Fruit fly (Drosophila melanogaster) whole organism, pupa: Measurements from ENCODE around the gene CG6179.
A peak's percentile ranks its signal among the peaks of the same experiment; 100 is the strongest.

Experiments used
- CG10348 ChIP-seq: fragments of 200-800 bp; sonication (Bioruptor generic); IDR thresholded peaks from 2 replicates; pipeline ENCODE4 v1.3.6; 2022; ENCODE audit warnings: missing biosample characterization, missing genetic modification characterization
- CG12605 ChIP-seq: fragments of 200-800 bp; sonication (Bioruptor generic); IDR thresholded peaks from 2 replicates; pipeline ENCODE4 v1.3.6; 2022; ENCODE audit warnings: missing biosample characterization, missing genetic modification characterization
- CG13204 ChIP-seq: fragments of 200-800 bp; sonication (Bioruptor generic); optimal IDR thresholded peaks from 2 replicates; lab custom pipeline; 2018; ENCODE audit warnings: missing biosample characterization, mild to moderate bottlenecking, missing genetic modification characterization, moderate library complexity
- CG14655 ChIP-seq: fragments of 200-800 bp; sonication (Bioruptor generic); optimal IDR thresholded peaks from 3 replicates; lab custom pipeline; 2017; ENCODE audit warnings: mild to moderate bottlenecking, missing biosample characterization, missing genetic modification reagents, missing genetic modification characterization
- CG15710 ChIP-seq: fragments of 200-800 bp; sonication (Bioruptor generic); optimal IDR thresholded peaks from 2 replicates; lab custom pipeline; 2018; ENCODE audit warnings: missing biosample characterization, mild to moderate bottlenecking, missing genetic modification characterization, moderate library complexity
- CG17806 ChIP-seq: fragments of 200-800 bp; sonication (Bioruptor generic); optimal IDR thresholded peaks from 2 replicates; lab custom pipeline; 2018; ENCODE audit warnings: missing biosample characterization, mild to moderate bottlenecking, missing genetic modification characterization, moderate library complexity
- CG32121 ChIP-seq: fragments of 200-800 bp; sonication (Bioruptor generic); IDR thresholded peaks from 2 replicates; pipeline ENCODE4 v1.3.6; 2022; ENCODE audit warnings: missing biosample characterization, missing genetic modification characterization
- CG34367 ChIP-seq: fragments of 200-800 bp; sonication (Bioruptor generic); optimal IDR thresholded peaks from 2 replicates; lab custom pipeline; 2018; ENCODE audit warnings: missing biosample characterization, mild to moderate bottlenecking, missing genetic modification characterization
- CG4496 ChIP-seq: fragments of 200-800 bp; sonication (Bioruptor generic); IDR thresholded peaks from 3 replicates; pipeline ENCODE4 v1.3.6; 2022; ENCODE audit warnings: missing biosample characterization, missing genetic modification characterization
- CG8159 ChIP-seq: fragments of 200-800 bp; sonication (Bioruptor generic); optimal IDR thresholded peaks from 3 replicates; lab custom pipeline; 2018; ENCODE audit warnings: missing biosample characterization, mild to moderate bottlenecking, missing genetic modification characterization, moderate library complexity
- CG8301 ChIP-seq: fragments of 200-800 bp; sonication (Bioruptor generic); optimal IDR thresholded peaks from 2 replicates; lab custom pipeline; 2018; ENCODE audit warnings: missing biosample characterization, mild to moderate bottlenecking, missing genetic modification characterization
- CG9948 ChIP-seq: fragments of 200-800 bp; sonication (Bioruptor generic); optimal IDR thresholded peaks from 2 replicates; lab custom pipeline; 2018; ENCODE audit warnings: missing biosample characterization, mild to moderate bottlenecking, missing genetic modification characterization, moderate library complexity
- D1 ChIP-seq: fragments of 200-800 bp; sonication (Bioruptor generic); optimal IDR thresholded peaks from 2 replicates; lab custom pipeline; 2018; ENCODE audit warnings: missing biosample characterization, mild to moderate bottlenecking, missing genetic modification characterization, moderate library complexity
- EcR ChIP-seq: fragments of 200-800 bp; sonication (Bioruptor generic); optimal IDR thresholded peaks from 3 replicates; lab custom pipeline; 2019; ENCODE audit warnings: missing biosample characterization, missing genetic modification characterization, mild to moderate bottlenecking, moderate library complexity, missing genetic modification reagents
- Ets98B ChIP-seq: fragments of 200-800 bp; sonication (Bioruptor generic); IDR thresholded peaks from 2 replicates; pipeline ENCODE4 v1.3.6; 2022; ENCODE audit warnings: missing biosample characterization, missing genetic modification characterization
- Pif1A ChIP-seq: fragments of 200-800 bp; sonication (Bioruptor generic); optimal IDR thresholded peaks from 3 replicates; lab custom pipeline; 2016; ENCODE audit warnings: missing biosample characterization, missing genetic modification characterization
- Pif1B ChIP-seq: fragments of 200-800 bp; sonication (Bioruptor generic); optimal IDR thresholded peaks from 3 replicates; lab custom pipeline; 2016; ENCODE audit warnings: missing biosample characterization, missing genetic modification characterization
- fd96Ca ChIP-seq: fragments of 200-800 bp; sonication (Bioruptor generic); IDR thresholded peaks from 3 replicates; pipeline ENCODE4 v1.3.6; 2022; ENCODE audit warnings: missing biosample characterization, missing genetic modification characterization
- gl ChIP-seq: fragments of 200-800 bp; sonication (Bioruptor generic); optimal IDR thresholded peaks from 2 replicates; lab custom pipeline; 2018; ENCODE audit warnings: missing biosample characterization, mild to moderate bottlenecking, missing genetic modification characterization
- rn ChIP-seq: fragments of 200-800 bp; sonication (Bioruptor generic); IDR thresholded peaks from 2 replicates; pipeline ENCODE4 v1.3.6; 2022; ENCODE audit warnings: missing biosample characterization, missing genetic modification characterization

The CG6179 gene

DNA sequence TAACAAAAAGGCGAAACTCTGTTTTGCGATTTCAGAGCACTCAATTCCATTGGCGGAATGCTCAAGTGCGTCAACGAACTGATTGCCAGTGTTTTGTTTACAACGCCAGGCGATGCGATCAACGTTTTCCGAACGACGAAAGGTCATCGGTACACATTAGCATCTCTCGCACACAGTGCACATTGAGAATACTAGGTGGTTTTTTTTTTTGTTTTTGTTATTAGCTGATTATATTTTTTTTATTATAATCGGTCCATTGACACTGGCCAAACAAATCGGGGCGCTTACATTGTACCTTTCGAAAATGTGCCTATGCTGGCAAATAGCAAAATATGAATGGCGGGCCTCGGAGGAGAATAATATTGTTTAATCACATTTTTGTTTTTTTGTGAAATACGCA is 15.3 kb downstream of the CG6179 start:
- TF ChIP-seq EcR (GFP tag; lab: Kevin White, UChicago) (peak; percentile 75), CG34367 (no peak), CG8159 (tag; lab: Kevin White, UChicago) (no peak), fd96Ca (GFP tag; lab: Robert Waterston, UW) (no peak)
- TF ChIP-seq, all 21 proteins: peak for 1

- no peak for TF ChIP-seq CG8301 (tag; lab: Kevin White, UChicago)
- no peak for TF ChIP-seq CG17806 (tag; lab: Kevin White, UChicago)
- TF ChIP-seq gl: no peak
- TF ChIP-seq CG10348 (GFP tag; lab: Robert Waterston, UW): no peak
- TF ChIP-seq CG4496: no peak
- no peak for TF ChIP-seq CG9948
- no peak for TF ChIP-seq CG15710 (tag; lab: Kevin White, UChicago)
Observed at dm6 chrX:18399965-18400364, 20.1 kb downstream of the CG6179 start, which contains the start of gene CG34328. CG34328 (minus strand) TSS chrX:18400065.

DNA sequence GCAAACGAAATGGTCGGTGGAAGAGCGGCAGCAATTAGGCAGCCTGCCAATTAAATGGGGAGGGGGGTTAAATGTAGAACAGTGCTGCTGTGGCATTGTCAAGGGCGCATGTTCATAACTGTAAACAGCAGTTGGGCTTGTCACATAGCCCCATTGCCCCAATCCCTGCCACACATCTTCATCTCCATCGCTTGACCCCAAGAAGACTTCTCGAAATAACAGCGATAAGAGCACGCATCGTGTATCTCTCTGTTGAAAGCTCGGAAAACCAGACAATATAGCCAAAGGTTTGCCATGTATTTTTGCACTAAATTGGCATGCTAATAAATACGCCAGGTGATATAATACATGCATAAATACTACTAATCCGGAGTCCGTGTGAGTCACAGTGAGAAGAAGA is 22.7 kb downstream of the CG6179 start:
- TF ChIP-seq CG12605: no peak
- no peak for TF ChIP-seq CG32121
- no peak for TF ChIP-seq Pif1A (GFP tag; lab: Kevin White, UChicago)
- TF ChIP-seq Ets98B: no peak
- TF ChIP-seq gl: no peak

dm6 chrX:18404150-18404631 is 24.3 kb downstream of the CG6179 start:
- TF ChIP-seq Ets98B (0 out of 2 replicates have a peak, but pooled peaks have one; percentile 31), Pif1B (GFP tag; lab: Kevin White, UChicago) (no peak), rn (GFP tag; lab: Robert Waterston, UW) (no peak), EcR (GFP tag; lab: Kevin White, UChicago) (peak; percentile 59)
- TF ChIP-seq, all 21 proteins: peak for 2

- TF ChIP-seq CG8159 (tag; lab: Kevin White, UChicago): peak; percentile 15
- TF ChIP-seq rn (GFP tag; lab: Robert Waterston, UW): no peak
- TF ChIP-seq CG9948: peak; percentile 44
- peak; percentile 75 for TF ChIP-seq CG14655 (GFP tag; lab: Kevin White, UChicago)
- peak; percentile 35 for TF ChIP-seq EcR (GFP tag; lab: Kevin White, UChicago)
- peak; percentile 36; the same call in 1 of the 3 replicates for TF ChIP-seq CG4496
- no peak for TF ChIP-seq Pif1A (GFP tag; lab: Kevin White, UChicago)
- no peak for TF ChIP-seq CG10348 (GFP tag; lab: Robert Waterston, UW)
- peak; percentile 13 for TF ChIP-seq CG15710 (tag; lab: Kevin White, UChicago)
- peak; percentile 6 for TF ChIP-seq gl
- TF ChIP-seq CG8301 (tag; lab: Kevin White, UChicago): peak; percentile 51
- no peak for TF ChIP-seq CG13204 (GFP tag; lab: Kevin White, UChicago)
- TF ChIP-seq CG32121: 0 out of 2 replicates have a peak, but pooled peaks have one; percentile 8
- TF ChIP-seq CG12605: peak; percentile 61
Observed at dm6 chrX:18404632-18405238, 24.9 kb downstream of the CG6179 start.

dm6 chrX:18405567-18406059 is 25.7 kb downstream of the CG6179 start:
- peak; percentile 28; the same call in 1 of the 2 replicates for TF ChIP-seq CG10348 (GFP tag; lab: Robert Waterston, UW)
- peak; percentile 28 for TF ChIP-seq Pif1A (GFP tag; lab: Kevin White, UChicago)
- peak; percentile 62 for TF ChIP-seq fd96Ca (GFP tag; lab: Robert Waterston, UW)
- TF ChIP-seq CG12605: peak; percentile 42; the same call in 1 of the 2 replicates
- TF ChIP-seq Pif1B (GFP tag; lab: Kevin White, UChicago): peak; percentile 32
- TF ChIP-seq CG8159 (tag; lab: Kevin White, UChicago): peak; percentile 38
- TF ChIP-seq D1 (tag; lab: Kevin White, UChicago): no peak
- peak; percentile 60; the same call in 2 of the 3 replicates for TF ChIP-seq CG4496
- peak; percentile 71 for TF ChIP-seq CG14655 (GFP tag; lab: Kevin White, UChicago)
- no peak for TF ChIP-seq EcR (GFP tag; lab: Kevin White, UChicago)
- TF ChIP-seq CG8301 (tag; lab: Kevin White, UChicago): peak; percentile 55
- TF ChIP-seq gl: no peak
- TF ChIP-seq CG9948: peak; percentile 25
- peak; percentile 20 for TF ChIP-seq CG34367
- peak; percentile 67 for TF ChIP-seq CG32121
- peak; percentile 40; the same call in 1 of the 2 replicates for TF ChIP-seq Ets98B
- no peak for TF ChIP-seq rn (GFP tag; lab: Robert Waterston, UW)

- TF ChIP-seq CG34367 (no peak), rn (GFP tag; lab: Robert Waterston, UW) (no peak), Ets98B (peak; percentile 33; the same call in 1 of the 2 replicates), CG32121 (0 out of 2 replicates have a peak, but pooled peaks have one; percentile 12)
Observed at dm6 chrX:18406593-18407393, 26.9 kb downstream of the CG6179 start.
